Fruit fly (Drosophila melanogaster) whole organism, embryonic: ENCODE results near the gene Pop4.
A peak's percentile ranks its signal among the peaks of the same experiment; 100 is the strongest.

Experiments
- CG10543 ChIP-seq: fragments of 200-800 bp; sonication (Bioruptor generic); optimal IDR thresholded peaks from 3 replicates; lab custom pipeline; 2017; ENCODE audit warnings: missing biosample characterization, mild to moderate bottlenecking, missing genetic modification characterization, moderate library complexity
- CG15696 ChIP-seq: fragments of 200-800 bp; sonication (Bioruptor generic); optimal IDR thresholded peaks from 2 replicates; lab custom pipeline; 2019; ENCODE audit warnings: missing biosample characterization, mild to moderate bottlenecking, missing genetic modification characterization, moderate library complexity
- CG18599 ChIP-seq: fragments of 200-800 bp; sonication (Bioruptor generic); optimal IDR thresholded peaks from 3 replicates; lab custom pipeline; 2017; ENCODE audit warnings: missing biosample characterization, missing genetic modification characterization, mild to moderate bottlenecking, moderate library complexity, missing genetic modification reagents
- CG2678 ChIP-seq: fragments of 200-800 bp; sonication (Bioruptor generic); optimal IDR thresholded peaks from 3 replicates; lab custom pipeline; 2019; ENCODE audit warnings: missing biosample characterization, mild to moderate bottlenecking, missing genetic modification characterization, moderate library complexity
- CG34376 ChIP-seq: fragments of 200-800 bp; sonication (Bioruptor generic); optimal IDR thresholded peaks from 2 replicates; lab custom pipeline; 2018; ENCODE audit warnings: missing biosample characterization, mild to moderate bottlenecking, missing genetic modification characterization
- CG34422 ChIP-seq: fragments of 200-800 bp; sonication (Bioruptor generic); IDR thresholded peaks from 3 replicates; pipeline ENCODE4 v1.3.6; 2022; ENCODE audit warnings: missing biosample characterization, missing genetic modification characterization
- CG3995 ChIP-seq: fragments of 200-800 bp; sonication (Bioruptor generic); optimal IDR thresholded peaks from 3 replicates; lab custom pipeline; 2016; ENCODE audit warnings: missing biosample characterization, missing genetic modification characterization
- CG6854 ChIP-seq: fragments of 200-800 bp; sonication (Bioruptor generic); optimal IDR thresholded peaks from 3 replicates; lab custom pipeline; 2017; ENCODE audit warnings: missing biosample characterization, mild to moderate bottlenecking, missing genetic modification characterization
- CG9727 ChIP-seq: fragments of 200-800 bp; sonication (Bioruptor generic); optimal IDR thresholded peaks from 3 replicates; lab custom pipeline; 2017; ENCODE audit warnings: missing biosample characterization, mild to moderate bottlenecking, missing genetic modification characterization
- CG9797 ChIP-seq: fragments of 200-800 bp; sonication (Bioruptor generic); optimal IDR thresholded peaks from 3 replicates; lab custom pipeline; 2018; ENCODE audit warnings: missing biosample characterization, mild to moderate bottlenecking, missing genetic modification characterization
- Drgx ChIP-seq: fragments of 200-800 bp; sonication (Bioruptor generic); IDR thresholded peaks from 2 replicates; pipeline ENCODE4 v1.3.6; 2022; ENCODE audit warnings: missing biosample characterization, missing genetic modification characterization
- GATAe ChIP-seq: fragments of 200-800 bp; sonication (Bioruptor generic); conservative IDR thresholded peaks from 2 replicates; pipeline ENCODE4 v1.3.6; 2022; ENCODE audit warnings: missing biosample characterization, missing genetic modification characterization
- Lim3 ChIP-seq: fragments of 200-800 bp; sonication (Bioruptor generic); IDR thresholded peaks from 2 replicates; pipeline ENCODE4 v1.3.6; 2022; ENCODE audit warnings: missing biosample characterization, missing genetic modification characterization
- Med ChIP-seq: fragments of 200-800 bp; sonication (Bioruptor generic); peaks from one replicate; lab custom pipeline; 2016; ENCODE audit warnings: missing biosample characterization, missing genetic modification characterization, mild to moderate bottlenecking, inconsistent platforms, moderate library complexity
- Neu2 ChIP-seq: fragments of 200-800 bp; sonication (Bioruptor generic); optimal IDR thresholded peaks from 3 replicates; lab custom pipeline; 2016; ENCODE audit warnings: missing biosample characterization, missing genetic modification characterization, borderline replicate concordance
- Pdp1 ChIP-seq, 2 experiments: fragments of 200-800 bp; sonication (Bioruptor generic); optimal IDR thresholded peaks; 3 replicates each; lab custom pipeline; 2016; ENCODE audit warnings: missing biosample characterization in 2 of 2, missing genetic modification characterization in 2 of 2, mild to moderate bottlenecking in 1 of 2, moderate library complexity in 1 of 2
- Rx ChIP-seq: fragments of 200-800 bp; sonication (Bioruptor generic); IDR thresholded peaks from 2 replicates; pipeline ENCODE4 v1.3.6; 2022; ENCODE audit warnings: missing biosample characterization, missing genetic modification characterization
- Xbp1 ChIP-seq: fragments of 200-800 bp; sonication (Bioruptor generic); optimal IDR thresholded peaks from 3 replicates; lab custom pipeline; 2016; ENCODE audit warnings: missing biosample characterization, mild to moderate bottlenecking, missing genetic modification characterization
- chinmo ChIP-seq: fragments of 200-800 bp; sonication (Bioruptor generic); IDR thresholded peaks from 4 replicates; pipeline ENCODE4 v1.3.6; 2022; ENCODE audit warnings: missing biosample characterization, missing genetic modification characterization; ENCODE audit not compliant: partially characterized antibody
- corto ChIP-seq: fragments of 200-800 bp; sonication (Bioruptor generic); optimal IDR thresholded peaks from 2 replicates; lab custom pipeline; 2016; ENCODE audit warnings: missing biosample characterization, mild to moderate bottlenecking, missing genetic modification characterization, moderate library complexity
- exex ChIP-seq: fragments of 200-800 bp; sonication (Bioruptor generic); optimal IDR thresholded peaks from 4 replicates; lab custom pipeline; 2018; ENCODE audit warnings: missing biosample characterization, mild to moderate bottlenecking, missing genetic modification characterization, moderate library complexity
- fu2 ChIP-seq: fragments of 200-800 bp; sonication (Bioruptor generic); optimal IDR thresholded peaks from 2 replicates; lab custom pipeline; 2016; ENCODE audit warnings: missing biosample characterization, missing genetic modification characterization
- grn ChIP-seq: fragments of 200-800 bp; sonication (Bioruptor generic); optimal IDR thresholded peaks from 3 replicates; lab custom pipeline; 2017; ENCODE audit warnings: missing biosample characterization, missing genetic modification characterization
- gro ChIP-seq: fragments of 200-800 bp; sonication (Bioruptor generic); optimal IDR thresholded peaks from 2 replicates; lab custom pipeline; 2016; ENCODE audit warnings: missing biosample characterization, missing genetic modification characterization
- insv ChIP-seq, 2 experiments: fragments of 200-800 bp; sonication (Bioruptor generic); optimal IDR thresholded peaks; 3 replicates each; lab custom pipeline; 2016 to 2018; ENCODE audit warnings: missing biosample characterization in 2 of 2, missing genetic modification characterization in 2 of 2
- lab ChIP-seq: fragments of 200-800 bp; sonication (Bioruptor generic); optimal IDR thresholded peaks from 3 replicates; lab custom pipeline; 2017; ENCODE audit warnings: missing biosample characterization, missing genetic modification characterization, mild to moderate bottlenecking, moderate library complexity, missing genetic modification reagents
- mirr ChIP-seq: fragments of 200-800 bp; sonication (Bioruptor generic); optimal IDR thresholded peaks from 3 replicates; lab custom pipeline; 2018; ENCODE audit warnings: missing biosample characterization, mild to moderate bottlenecking, missing genetic modification characterization
- nau ChIP-seq: fragments of 200-800 bp; sonication (Bioruptor generic); optimal IDR thresholded peaks from 3 replicates; lab custom pipeline; 2017; ENCODE audit warnings: missing biosample characterization, mild to moderate bottlenecking, missing genetic modification characterization, missing genetic modification reagents
- nom ChIP-seq: fragments of 200-800 bp; sonication (Bioruptor generic); optimal IDR thresholded peaks from 2 replicates; lab custom pipeline; 2017; ENCODE audit warnings: missing biosample characterization, missing genetic modification characterization, mild to moderate bottlenecking, moderate library complexity, missing genetic modification reagents
- p53 ChIP-seq: fragments of 200-800 bp; sonication (Bioruptor generic); optimal IDR thresholded peaks from 2 replicates; lab custom pipeline; 2016; ENCODE audit warnings: missing biosample characterization, missing genetic modification characterization
- pan ChIP-seq, 4 experiments: fragments of >200 bp in 3 of 4; fragments of 200-800 bp in 1 of 4; sonication (Bioruptor generic) in 1 of 4; optimal IDR thresholded peaks in 3 of 4; IDR thresholded peaks in 1 of 4; 2 replicates each; pipeline versions ENCODE4 v1.3.6 to Lab custom; 2017 to 2022; ENCODE audit warnings: missing biosample characterization in 2 of 4, missing genetic modification characterization in 2 of 4, mixed read lengths in 1 of 4
- prd ChIP-seq, 3 experiments: fragments of >200 bp in 2 of 3; fragments of 200-800 bp in 1 of 3; sonication (Bioruptor generic) in 1 of 3; optimal IDR thresholded peaks in 2 of 3; IDR thresholded peaks in 1 of 3; 2 replicates in 2 of 3; 3 replicates in 1 of 3; pipeline versions ENCODE4 v1.3.6 to Lab custom; 2017 to 2022; ENCODE audit warnings: missing biosample characterization in 1 of 3, missing genetic modification characterization in 1 of 3
- repo ChIP-seq: fragments of 200-800 bp; sonication (Bioruptor generic); optimal IDR thresholded peaks from 2 replicates; lab custom pipeline; 2016; ENCODE audit warnings: missing biosample characterization, missing genetic modification characterization
- salm ChIP-seq: fragments of 200-800 bp; sonication (Bioruptor generic); optimal IDR thresholded peaks from 2 replicates; lab custom pipeline; 2018; ENCODE audit warnings: missing biosample characterization, mild to moderate bottlenecking, missing genetic modification characterization
- sd ChIP-seq: fragments of 200-800 bp; sonication (Bioruptor generic); optimal IDR thresholded peaks from 3 replicates; lab custom pipeline; 2018; ENCODE audit warnings: missing biosample characterization, mild to moderate bottlenecking, missing genetic modification characterization, moderate library complexity
- sens ChIP-seq: fragments of 200-800 bp; sonication (Bioruptor generic); peaks from one replicate; lab custom pipeline; 2016; ENCODE audit warnings: missing biosample characterization, missing genetic modification characterization
- sug ChIP-seq: fragments of 200-800 bp; optimal IDR thresholded peaks from 2 replicates; lab custom pipeline; 2019; ENCODE audit warnings: missing biosample characterization, mild to moderate bottlenecking, missing genetic modification characterization, moderate library complexity
- tap ChIP-seq: fragments of 200-800 bp; optimal IDR thresholded peaks from 3 replicates; lab custom pipeline; 2019; ENCODE audit warnings: missing biosample characterization, mild to moderate bottlenecking, missing genetic modification characterization, moderate library complexity
- tio ChIP-seq: fragments of 200-800 bp; sonication (Bioruptor generic); optimal IDR thresholded peaks from 2 replicates; lab custom pipeline; 2017; ENCODE audit warnings: missing biosample characterization, missing genetic modification characterization, inconsistent platforms
- tll ChIP-seq, 2 experiments: fragments of 200-800 bp in 1 of 2; fragments of >200 bp in 1 of 2; sonication (Bioruptor generic) in 1 of 2; optimal IDR thresholded peaks; 2 replicates each; lab custom pipeline; 2017 to 2019; ENCODE audit warnings: missing biosample characterization in 2 of 2, missing genetic modification characterization in 2 of 2, mild to moderate bottlenecking in 1 of 2, moderate library complexity in 1 of 2
- vfl ChIP-seq: fragments of 200-800 bp; sonication (Bioruptor generic); optimal IDR thresholded peaks from 2 replicates; lab custom pipeline; 2016; ENCODE audit warnings: missing biosample characterization, missing genetic modification characterization

The Pop4 gene

dm6 chr3L:7943950-7944349 lies 34.5 kb downstream of the Pop4 start:
- no peak for TF ChIP-seq Rx
- TF ChIP-seq grn (GFP tag; lab: Kevin White, UChicago) = peak; percentile 8
- no peak for TF ChIP-seq nom (GFP tag; lab: Kevin White, UChicago)
- TF ChIP-seq CG34376 (GFP tag; lab: Kevin White, UChicago) = peak; percentile 2
- TF ChIP-seq sug = peak; percentile 44
- TF ChIP-seq Xbp1 (GFP tag; lab: Kevin White, UChicago) = no peak
- peak; percentile 77 for TF ChIP-seq mirr (GFP tag; lab: Kevin White, UChicago)
- TF ChIP-seq exex (tag; lab: Kevin White, UChicago) = peak; percentile 100
- TF ChIP-seq, all 482 proteins: peak for 5

dm6 chr3L:7943046-7943445 lies 35.4 kb downstream of the Pop4 start:
- TF ChIP-seq pan (optimal IDR thresholded peaks at IDR 0.05; lab: Kevin White, UChicago) (no peak), pan (GFP tag; optimal IDR thresholded peaks at IDR 0.05 in 1 of 2, IDR thresholded peaks at IDR 0.05 in 1 of 2) (peak in 1 of 2 experiments; percentile 15), tio (GFP tag; lab: Kevin White, UChicago) (no peak), fu2 (GFP tag; lab: Kevin White, UChicago) (no peak), CG15696 (tag; lab: Kevin White, UChicago) (peak; percentile 74), tll (GFP tag; optimal IDR thresholded peaks at IDR 0.05; lab: Kevin White, UChicago) (peak in 1 of 2 experiments; percentile 45), Drgx (no peak), CG9727 (GFP tag; lab: Kevin White, UChicago) (peak; percentile 51), chinmo (0 out of 4 replicates have a peak, but pooled peaks have one; percentile 7), insv (GFP tag; optimal IDR thresholded peaks at IDR 0.05; lab: Kevin White, UChicago) (peak in 1 of 2 experiments; percentile 42), CG3995 (GFP tag; lab: Kevin White, UChicago) (no peak), Med (GFP tag; lab: Kevin White, UChicago) (peak; percentile 49), sens (peak; percentile 15), prd (optimal IDR thresholded peaks at IDR 0.05; lab: Kevin White, UChicago) (no peak), prd (GFP tag; IDR thresholded peaks at IDR 0.05; lab: Robert Waterston, UW) (0 out of 3 replicates have a peak, but pooled peaks have one; percentile 7)

dm6 chr3L:7942403-7942952 lies 36.0 kb downstream of the Pop4 start:
- TF ChIP-seq grn (GFP tag; lab: Kevin White, UChicago) (peak; percentile 93), exex (tag; lab: Kevin White, UChicago) (peak; percentile 100), sug (peak; percentile 62), chinmo (0 out of 4 replicates have a peak, but pooled peaks have one; percentile 20), mirr (GFP tag; lab: Kevin White, UChicago) (peak; percentile 85), CG34376 (GFP tag; lab: Kevin White, UChicago) (peak; percentile 78), CG18599 (GFP tag; lab: Kevin White, UChicago) (peak; percentile 41), vfl (GFP tag; lab: Kevin White, UChicago) (no peak), gro (GFP tag; lab: Kevin White, UChicago) (peak; percentile 48), nau (no peak), GATAe (GFP tag; lab: Robert Waterston, UW) (peak; percentile 73), CG34422 (GFP tag; lab: Robert Waterston, UW) (no peak), CG6854 (GFP tag; lab: Kevin White, UChicago) (no peak), Lim3 (GFP tag; lab: Robert Waterston, UW) (peak; percentile 61; the same call in 1 of the 2 replicates), p53 (GFP tag; lab: Kevin White, UChicago) (no peak), sens (peak; percentile 7), lab (peak; percentile 47), Pdp1 (GFP tag; optimal IDR thresholded peaks at IDR 0.05; lab: Kevin White, UChicago) (peak in 1 of 2 experiments; percentile 40), sd (peak; percentile 64), corto (GFP tag; lab: Kevin White, UChicago) (peak; percentile 49), CG10543 (GFP tag; lab: Kevin White, UChicago) (peak; percentile 67), CG9797 (GFP tag; lab: Kevin White, UChicago) (no peak), CG2678 (peak; percentile 21), Neu2 (GFP tag; lab: Kevin White, UChicago) (no peak), repo (GFP tag; lab: Kevin White, UChicago) (no peak), tap (no peak), salm (tag; lab: Kevin White, UChicago) (peak; percentile 6)
